Fruit fly (Drosophila melanogaster) whole organism, embryonic: ENCODE results near the gene CG32708.

Experiments
- Atf3 ChIP-seq: fragments of 200-800 bp; sonication (Bioruptor generic); optimal IDR thresholded peaks from 3 replicates; lab custom pipeline; 2016; ENCODE audit warnings: missing biosample characterization, missing genetic modification characterization
- Awh ChIP-seq: fragments of 200-800 bp; sonication (Bioruptor generic); IDR thresholded peaks from 2 replicates; pipeline ENCODE4, ENCODE4 v1.3.6; 2022; ENCODE audit warnings: missing biosample characterization, missing genetic modification characterization
- Blimp-1 ChIP-seq: fragments of 200-800 bp; sonication (Bioruptor generic); optimal IDR thresholded peaks from 3 replicates; lab custom pipeline; 2018; ENCODE audit warnings: missing biosample characterization, missing genetic modification characterization, mild to moderate bottlenecking, moderate library complexity, missing genetic modification reagents
- CG10209 ChIP-seq: fragments of 200-800 bp; sonication (Bioruptor generic); optimal IDR thresholded peaks from 3 replicates; lab custom pipeline; 2017; ENCODE audit warnings: missing biosample characterization, mild to moderate bottlenecking, missing genetic modification characterization, missing genetic modification reagents
- CG11085 ChIP-seq: fragments of 200-800 bp; sonication (Bioruptor generic); IDR thresholded peaks from 2 replicates; pipeline ENCODE4 v1.3.6; 2022; ENCODE audit warnings: missing biosample characterization, missing genetic modification characterization
- CG13296 ChIP-seq: fragments of 200-800 bp; sonication (Bioruptor generic); optimal IDR thresholded peaks from 3 replicates; lab custom pipeline; 2018; ENCODE audit warnings: missing biosample characterization, mild to moderate bottlenecking, missing genetic modification characterization
- CG13424 ChIP-seq: fragments of 200-800 bp; sonication (Bioruptor generic); optimal IDR thresholded peaks from 2 replicates; lab custom pipeline; 2019; ENCODE audit warnings: missing biosample characterization, mild to moderate bottlenecking, missing genetic modification characterization, moderate library complexity
- CG15269 ChIP-seq: fragments of 200-800 bp; sonication (Bioruptor generic); optimal IDR thresholded peaks from 2 replicates; lab custom pipeline; 2018; ENCODE audit warnings: missing biosample characterization, mild to moderate bottlenecking, missing genetic modification characterization, moderate library complexity
- CG1792 ChIP-seq: fragments of 200-800 bp; sonication (Bioruptor generic); optimal IDR thresholded peaks from 2 replicates; lab custom pipeline; 2016; ENCODE audit warnings: missing biosample characterization, missing genetic modification characterization
- CG2120 ChIP-seq: fragments of 200-800 bp; sonication (Bioruptor generic); optimal IDR thresholded peaks from 3 replicates; lab custom pipeline; 2016; ENCODE audit warnings: missing biosample characterization, missing genetic modification characterization
- CG2202 ChIP-seq: fragments of 200-800 bp; sonication (Bioruptor generic); optimal IDR thresholded peaks from 2 replicates; lab custom pipeline; 2018; ENCODE audit warnings: missing biosample characterization, mild to moderate bottlenecking, missing genetic modification characterization
- CG31365 ChIP-seq: fragments of 200-800 bp; sonication (Bioruptor generic); optimal IDR thresholded peaks from 2 replicates; lab custom pipeline; 2018; ENCODE audit warnings: missing biosample characterization, mild to moderate bottlenecking, missing genetic modification characterization
- CG3281 ChIP-seq: fragments of 200-800 bp; sonication (Bioruptor generic); optimal IDR thresholded peaks from 3 replicates; lab custom pipeline; 2017; ENCODE audit warnings: missing biosample characterization, mild to moderate bottlenecking, missing genetic modification characterization
- CG3847 ChIP-seq: fragments of 200-800 bp; sonication (Bioruptor generic); IDR thresholded peaks from 2 replicates; pipeline ENCODE4 v1.3.6; 2022; ENCODE audit warnings: missing biosample characterization, missing genetic modification characterization
- CG3995 ChIP-seq: fragments of 200-800 bp; sonication (Bioruptor generic); optimal IDR thresholded peaks from 3 replicates; lab custom pipeline; 2016; ENCODE audit warnings: missing biosample characterization, missing genetic modification characterization
- CG4282 ChIP-seq: fragments of 200-800 bp; sonication (Bioruptor generic); optimal IDR thresholded peaks from 2 replicates; lab custom pipeline; 2016; ENCODE audit warnings: missing biosample characterization, missing genetic modification characterization
- CG4328 ChIP-seq: fragments of 200-800 bp; sonication (Bioruptor generic); optimal IDR thresholded peaks from 3 replicates; lab custom pipeline; 2017; ENCODE audit warnings: missing biosample characterization, missing genetic modification reagents, missing genetic modification characterization
- CG4854 ChIP-seq: fragments of 200-800 bp; sonication (Bioruptor generic); optimal IDR thresholded peaks from 2 replicates; lab custom pipeline; 2016; ENCODE audit warnings: missing biosample characterization, missing genetic modification characterization, inconsistent platforms
- CG6272 ChIP-seq: fragments of 200-800 bp; sonication (Bioruptor generic); IDR thresholded peaks from 2 replicates; pipeline ENCODE4 v1.3.6; 2022; ENCODE audit warnings: missing biosample characterization, missing genetic modification characterization
- CG6654 ChIP-seq: fragments of 200-800 bp; sonication (Bioruptor generic); optimal IDR thresholded peaks from 2 replicates; lab custom pipeline; 2017; ENCODE audit warnings: missing biosample characterization, mild to moderate bottlenecking, missing genetic modification characterization
- CG6683 ChIP-seq: fragments of 200-800 bp; sonication (Bioruptor generic); optimal IDR thresholded peaks from 2 replicates; lab custom pipeline; 2017; ENCODE audit warnings: missing biosample characterization, mild to moderate bottlenecking, missing genetic modification characterization, missing genetic modification reagents
- CG7372 ChIP-seq: fragments of 200-800 bp; sonication (Bioruptor generic); IDR thresholded peaks from 2 replicates; pipeline ENCODE4 v1.3.6; 2022; ENCODE audit warnings: missing biosample characterization, missing genetic modification characterization
- CG8765 ChIP-seq: fragments of 200-800 bp; sonication (Bioruptor generic); IDR thresholded peaks from 2 replicates; pipeline ENCODE4 v1.3.6; 2022; ENCODE audit warnings: missing biosample characterization, missing genetic modification characterization
- CkIIα-i1 ChIP-seq: fragments of 200-800 bp; sonication (Bioruptor generic); IDR thresholded peaks from 2 replicates; pipeline ENCODE4 v1.3.6; 2022; ENCODE audit warnings: missing biosample characterization, missing genetic modification characterization
- Hey ChIP-seq: fragments of 200-800 bp; sonication (Bioruptor generic); optimal IDR thresholded peaks from 3 replicates; lab custom pipeline; 2018; ENCODE audit warnings: missing biosample characterization, mild to moderate bottlenecking, missing genetic modification characterization
- Hmx ChIP-seq: fragments of 200-800 bp; sonication (Bioruptor generic); optimal IDR thresholded peaks from 2 replicates; lab custom pipeline; 2016; ENCODE audit warnings: missing biosample characterization, missing genetic modification characterization
- MESR4 ChIP-seq: fragments of 200-800 bp; sonication (Bioruptor generic); optimal IDR thresholded peaks from 2 replicates; lab custom pipeline; 2018; ENCODE audit warnings: missing biosample characterization, mild to moderate bottlenecking, missing genetic modification characterization, moderate library complexity
- PHDP ChIP-seq: fragments of 200-800 bp; sonication (Bioruptor generic); optimal IDR thresholded peaks from 3 replicates; lab custom pipeline; 2018; ENCODE audit warnings: missing biosample characterization, mild to moderate bottlenecking, missing genetic modification characterization, moderate library complexity
- Sox100B ChIP-seq: fragments of 200-800 bp; sonication (Bioruptor generic); optimal IDR thresholded peaks from 3 replicates; lab custom pipeline; 2018; ENCODE audit warnings: missing biosample characterization, mild to moderate bottlenecking, missing genetic modification characterization
- Tbp ChIP-seq: fragments of >200 bp; optimal IDR thresholded peaks from 2 replicates; lab custom pipeline; 2018; ENCODE audit warnings: missing biosample characterization, missing genetic modification characterization
- Usf ChIP-seq: fragments of 200-800 bp; sonication (Bioruptor generic); optimal IDR thresholded peaks from 2 replicates; lab custom pipeline; 2017; ENCODE audit warnings: missing genotype, missing biosample characterization, missing genetic modification characterization
- bowl ChIP-seq: fragments of 200-800 bp; sonication (Bioruptor generic); IDR thresholded peaks from 2 replicates; pipeline ENCODE4 v1.3.6; 2022; ENCODE audit warnings: missing biosample characterization, missing genetic modification characterization
- cg ChIP-seq: fragments of 200-800 bp; sonication (Bioruptor generic); optimal IDR thresholded peaks from 3 replicates; lab custom pipeline; 2019; ENCODE audit warnings: missing biosample characterization, mild to moderate bottlenecking, missing genetic modification characterization, moderate library complexity
- crol ChIP-seq: fragments of 200-800 bp; sonication (Bioruptor generic); IDR thresholded peaks from 2 replicates; pipeline ENCODE4 v1.3.6; 2022; ENCODE audit warnings: missing biosample characterization, missing genetic modification characterization
- crp ChIP-seq, 2 experiments: fragments of 200-800 bp; sonication (Bioruptor generic); optimal IDR thresholded peaks; 2 replicates in 1 of 2; 3 replicates in 1 of 2; lab custom pipeline; 2017; ENCODE audit warnings: missing biosample characterization in 2 of 2, missing genetic modification characterization in 2 of 2, mild to moderate bottlenecking in 1 of 2, moderate library complexity in 1 of 2
- dan ChIP-seq: fragments of 200-800 bp; sonication (Bioruptor generic); IDR thresholded peaks from 2 replicates; pipeline ENCODE4 v1.3.6; 2022; ENCODE audit warnings: missing biosample characterization, missing genetic modification characterization
- dati ChIP-seq: fragments of 200-800 bp; sonication (Bioruptor generic); IDR thresholded peaks from 2 replicates; pipeline ENCODE4 v1.3.6; 2022; ENCODE audit warnings: missing biosample characterization, missing genetic modification characterization
- fd96Cb ChIP-seq: fragments of 200-800 bp; sonication (Bioruptor generic); optimal IDR thresholded peaks from 2 replicates; lab custom pipeline; 2018; ENCODE audit warnings: missing biosample characterization, mild to moderate bottlenecking, missing genetic modification characterization, moderate library complexity
- ftz-f1 ChIP-seq: fragments of 200-800 bp; sonication (Bioruptor generic); optimal IDR thresholded peaks from 2 replicates; lab custom pipeline; 2016; ENCODE audit warnings: missing biosample characterization, missing genetic modification characterization
- ham ChIP-seq: fragments of 200-800 bp; sonication (Bioruptor generic); IDR thresholded peaks from 2 replicates; pipeline ENCODE4 v1.3.6; 2022; ENCODE audit warnings: missing biosample characterization, missing genetic modification characterization
- insv ChIP-seq, 2 experiments: fragments of 200-800 bp; sonication (Bioruptor generic); optimal IDR thresholded peaks; 3 replicates each; lab custom pipeline; 2016 to 2018; ENCODE audit warnings: missing biosample characterization in 2 of 2, missing genetic modification characterization in 2 of 2
- jing ChIP-seq: fragments of 200-800 bp; sonication (Bioruptor generic); optimal IDR thresholded peaks from 2 replicates; lab custom pipeline; 2018; ENCODE audit warnings: missing biosample characterization, mild to moderate bottlenecking, missing genetic modification characterization
- kah ChIP-seq: fragments of 200-800 bp; sonication (Bioruptor generic); optimal IDR thresholded peaks from 2 replicates; lab custom pipeline; 2018; ENCODE audit warnings: missing biosample characterization, mild to moderate bottlenecking, missing genetic modification characterization
- mirr ChIP-seq: fragments of 200-800 bp; sonication (Bioruptor generic); optimal IDR thresholded peaks from 3 replicates; lab custom pipeline; 2018; ENCODE audit warnings: missing biosample characterization, mild to moderate bottlenecking, missing genetic modification characterization
- p53 ChIP-seq: fragments of 200-800 bp; sonication (Bioruptor generic); optimal IDR thresholded peaks from 2 replicates; lab custom pipeline; 2016; ENCODE audit warnings: missing biosample characterization, missing genetic modification characterization
- pb ChIP-seq: fragments of 200-800 bp; sonication (Bioruptor generic); optimal IDR thresholded peaks from 3 replicates; lab custom pipeline; 2016; ENCODE audit warnings: missing biosample characterization, missing genetic modification characterization
- pros ChIP-seq: fragments of 200-800 bp; sonication (Bioruptor generic); optimal IDR thresholded peaks from 3 replicates; lab custom pipeline; 2019; ENCODE audit warnings: missing biosample characterization, mild to moderate bottlenecking, missing genetic modification characterization, moderate library complexity
- psq ChIP-seq: fragments of 200-800 bp; sonication (Bioruptor generic); optimal IDR thresholded peaks from 2 replicates; lab custom pipeline; 2017; ENCODE audit warnings: missing biosample characterization, missing genetic modification characterization
- slp2 ChIP-seq: fragments of 200-800 bp; sonication (Bioruptor generic); optimal IDR thresholded peaks from 2 replicates; lab custom pipeline; 2016; ENCODE audit warnings: missing biosample characterization, missing genetic modification characterization
- tna ChIP-seq: fragments of 200-800 bp; sonication (Bioruptor generic); IDR thresholded peaks from 2 replicates; pipeline ENCODE4 v1.3.6; 2022; ENCODE audit warnings: missing biosample characterization, missing genetic modification characterization; ENCODE audit not compliant: partially characterized antibody
- zf30C ChIP-seq: fragments of 200-800 bp; sonication (Bioruptor generic); optimal IDR thresholded peaks from 3 replicates; lab custom pipeline; 2018; ENCODE audit warnings: missing biosample characterization, mild to moderate bottlenecking, missing genetic modification characterization

Gene CG32708

DNA sequence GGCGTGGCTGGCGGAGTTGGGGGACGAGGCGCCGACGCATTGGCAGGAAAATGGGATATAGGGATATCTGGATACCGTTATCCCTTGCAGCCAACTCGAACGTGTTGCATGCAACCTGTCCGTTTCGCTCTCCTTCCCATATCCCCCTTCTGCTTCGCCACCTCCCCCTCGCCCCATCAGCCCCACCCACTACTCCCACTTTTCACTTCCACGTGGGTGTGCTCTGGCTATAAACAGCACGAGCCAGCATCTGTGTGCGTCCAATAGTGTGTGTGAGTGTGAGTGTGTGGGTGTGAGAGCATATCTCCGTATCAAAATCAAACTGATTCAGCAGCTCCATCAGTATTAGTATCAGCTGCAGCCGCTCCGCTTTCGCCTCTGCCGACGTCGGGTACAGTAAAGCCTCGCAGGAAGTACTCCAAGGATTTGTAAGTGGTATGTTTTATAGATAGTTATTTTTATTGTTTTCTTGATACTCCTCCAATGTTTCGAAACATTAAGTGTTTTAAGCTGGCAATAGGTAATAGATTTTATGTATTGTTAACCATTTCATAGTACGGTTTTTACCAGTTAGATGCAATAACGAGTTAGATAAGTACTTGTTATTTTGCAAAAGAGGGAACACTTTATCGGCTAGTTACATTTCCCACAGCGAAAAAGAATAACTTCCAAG, 33.4 kb downstream of the CG32708 start (continued):
- TF ChIP-seq Awh (GFP tag; lab: Robert Waterston, UW) (no peak), cg (GFP tag; lab: Kevin White, UChicago) (peak; percentile 59), CG4282 (GFP tag; lab: Kevin White, UChicago) (no peak), pros (GFP tag; lab: Kevin White, UChicago) (no peak), bowl (no peak), ftz-f1 (no peak), Atf3 (no peak), CG10209 (GFP tag; lab: Kevin White, UChicago) (peak; percentile 2), pb (GFP tag; lab: Kevin White, UChicago) (no peak), CG7372 (no peak), MESR4 (GFP tag; lab: Kevin White, UChicago) (no peak), Blimp-1 (peak; percentile 65), CG3847 (GFP tag; lab: Robert Waterston, UW) (no peak), CG11085 (GFP tag; lab: Robert Waterston, UW) (no peak), CG31365 (no peak), CG3281 (peak; percentile 57), CG4328 (GFP tag; lab: Kevin White, UChicago) (no peak), CG4854 (GFP tag; lab: Kevin White, UChicago) (no peak), dan (GFP tag; lab: Robert Waterston, UW) (no peak), CG13424 (tag; lab: Kevin White, UChicago) (peak; percentile 37), Hmx (GFP tag; lab: Kevin White, UChicago) (no peak), jing (GFP tag; lab: Kevin White, UChicago) (no peak), Sox100B (peak; percentile 55), CG15269 (tag; lab: Kevin White, UChicago) (no peak), psq (GFP tag; lab: Kevin White, UChicago) (no peak), slp2 (peak; percentile 20), Usf (GFP tag; lab: Kevin White, UChicago) (no peak), insv (GFP tag; optimal IDR thresholded peaks at IDR 0.05; lab: Kevin White, UChicago) (no peak), crp (GFP tag; optimal IDR thresholded peaks at IDR 0.05; lab: Kevin White, UChicago) (no peak), Hey (no peak), mirr (GFP tag; lab: Kevin White, UChicago) (no peak), tna (no peak), ham (GFP tag; lab: Robert Waterston, UW) (no peak), p53 (no peak), CG2120 (GFP tag; lab: Kevin White, UChicago) (no peak), kah (GFP tag; lab: Kevin White, UChicago) (peak; percentile 3), dati (GFP tag; lab: Robert Waterston, UW) (no peak), Tbp (GFP tag; lab: Kevin White, UChicago) (no peak), CG2202 (tag; lab: Kevin White, UChicago) (no peak), CG3995 (GFP tag; lab: Kevin White, UChicago) (no peak), CG6654 (GFP tag; lab: Kevin White, UChicago) (peak; percentile 24), fd96Cb (tag; lab: Kevin White, UChicago) (peak; percentile 68), CG6272 (GFP tag; lab: Robert Waterston, UW) (no peak), CG13296 (GFP tag; lab: Kevin White, UChicago) (peak; percentile 46), zf30C (GFP tag; lab: Kevin White, UChicago) (no peak), CG6683 (GFP tag; lab: Kevin White, UChicago) (no peak), CkIIα-i1 (no peak), CG1792 (GFP tag; lab: Kevin White, UChicago) (peak; percentile 14), CG8765 (GFP tag; lab: Robert Waterston, UW) (no peak), crol (GFP tag; lab: Robert Waterston, UW) (peak; percentile 84), PHDP (no peak)
